Fruit fly (Drosophila melanogaster) whole organism, embryonic: ENCODE results near the gene pont.
A peak's percentile ranks its signal among the peaks of the same experiment; 100 is the strongest.

ENCODE experiments used
- CG10274 ChIP-seq: fragments of 200-800 bp; sonication (Bioruptor generic); optimal IDR thresholded peaks from 3 replicates; lab custom pipeline; 2017; ENCODE audit warnings: missing biosample characterization, mild to moderate bottlenecking, missing genetic modification characterization
- CG12155 ChIP-seq: fragments of 200-800 bp; sonication (Bioruptor generic); optimal IDR thresholded peaks from 3 replicates; lab custom pipeline; 2016; ENCODE audit warnings: missing biosample characterization, missing genetic modification characterization
- CG15073 ChIP-seq: fragments of 200-800 bp; sonication (Bioruptor generic); optimal IDR thresholded peaks from 2 replicates; lab custom pipeline; 2016; ENCODE audit warnings: missing biosample characterization, missing genetic modification characterization
- CG16863 ChIP-seq: fragments of 200-800 bp; sonication (Bioruptor generic); optimal IDR thresholded peaks from 3 replicates; lab custom pipeline; 2016; ENCODE audit warnings: missing biosample characterization, missing genetic modification characterization
- CG18011 ChIP-seq: fragments of 200-800 bp; sonication (Bioruptor generic); optimal IDR thresholded peaks from 2 replicates; lab custom pipeline; 2017; ENCODE audit warnings: missing biosample characterization, missing genetic modification characterization, mild to moderate bottlenecking, moderate library complexity, missing genotype
- CG2712 ChIP-seq: fragments of 200-800 bp; optimal IDR thresholded peaks from 3 replicates; lab custom pipeline; 2019; ENCODE audit warnings: missing biosample characterization, mild to moderate bottlenecking, missing genetic modification characterization, moderate library complexity
- CG31365 ChIP-seq: fragments of 200-800 bp; sonication (Bioruptor generic); optimal IDR thresholded peaks from 2 replicates; lab custom pipeline; 2018; ENCODE audit warnings: missing biosample characterization, mild to moderate bottlenecking, missing genetic modification characterization
- CG34224 ChIP-seq: fragments of 200-800 bp; sonication (Bioruptor generic); IDR thresholded peaks from 3 replicates; pipeline ENCODE4 v1.3.6; 2022; ENCODE audit warnings: missing biosample characterization, missing genetic modification characterization; ENCODE audit not compliant: partially characterized antibody
- CG4404 ChIP-seq: fragments of 200-800 bp; sonication (Bioruptor generic); IDR thresholded peaks from 2 replicates; pipeline ENCODE4 v1.3.6; 2022; ENCODE audit warnings: missing biosample characterization, missing genetic modification characterization
- CG5180 ChIP-seq: fragments of 200-800 bp; sonication (Bioruptor generic); optimal IDR thresholded peaks from 3 replicates; lab custom pipeline; 2017; ENCODE audit warnings: missing biosample characterization, missing genetic modification characterization, mild to moderate bottlenecking, moderate library complexity, missing genetic modification reagents
- CG8281 ChIP-seq: fragments of 200-800 bp; sonication (Bioruptor generic); optimal IDR thresholded peaks from 2 replicates; lab custom pipeline; 2018; ENCODE audit warnings: missing biosample characterization, mild to moderate bottlenecking, missing genetic modification characterization, moderate library complexity
- CG8290 ChIP-seq, 3 experiments: fragments of 200-800 bp; sonication (Bioruptor generic); optimal IDR thresholded peaks; 2 replicates each; lab custom pipeline; 2016 to 2019; ENCODE audit warnings: missing biosample characterization in 3 of 3, missing genetic modification characterization in 3 of 3, mild to moderate bottlenecking in 2 of 3, moderate library complexity in 1 of 3
- CG9215 ChIP-seq: fragments of 200-800 bp; sonication (Bioruptor generic); IDR thresholded peaks from 2 replicates; pipeline ENCODE4 v1.3.6; 2022; ENCODE audit warnings: missing biosample characterization, missing genetic modification characterization
- CG9932 ChIP-seq: fragments of 200-800 bp; sonication (Bioruptor generic); IDR thresholded peaks from 2 replicates; pipeline ENCODE4 v1.3.6; 2022; ENCODE audit warnings: missing biosample characterization, missing genetic modification characterization
- CHES-1-like ChIP-seq: fragments of 200-800 bp; sonication (Bioruptor generic); optimal IDR thresholded peaks from 2 replicates; lab custom pipeline; 2016; ENCODE audit warnings: missing biosample characterization, missing genetic modification characterization
- CTCF ChIP-seq: fragments of 200-800 bp; sonication (Bioruptor generic); optimal IDR thresholded peaks from 2 replicates; lab custom pipeline; 2017; ENCODE audit warnings: missing biosample characterization, mild to moderate bottlenecking, missing genetic modification characterization, moderate library complexity
- CkIIα-i1 ChIP-seq: fragments of 200-800 bp; sonication (Bioruptor generic); IDR thresholded peaks from 2 replicates; pipeline ENCODE4 v1.3.6; 2022; ENCODE audit warnings: missing biosample characterization, missing genetic modification characterization
- Dek ChIP-seq: fragments of 200-800 bp; sonication (Bioruptor generic); optimal IDR thresholded peaks from 3 replicates; lab custom pipeline; 2019; ENCODE audit warnings: missing biosample characterization, mild to moderate bottlenecking, missing genetic modification characterization, moderate library complexity
- E2f1 ChIP-seq: fragments of 200-800 bp; sonication (Bioruptor generic); IDR thresholded peaks from 2 replicates; pipeline ENCODE4 v1.3.6; 2022; ENCODE audit warnings: missing biosample characterization, missing genetic modification characterization
- HHEX ChIP-seq: fragments of 200-800 bp; sonication (Bioruptor generic); optimal IDR thresholded peaks from 3 replicates; lab custom pipeline; 2017; ENCODE audit warnings: missing biosample characterization, mild to moderate bottlenecking, missing genetic modification characterization, missing genetic modification reagents
- Hand ChIP-seq: fragments of 200-800 bp; sonication (Bioruptor generic); optimal IDR thresholded peaks from 2 replicates; lab custom pipeline; 2017; ENCODE audit warnings: mild to moderate bottlenecking, missing biosample characterization, missing genetic modification reagents, missing genetic modification characterization
- Hmr ChIP-seq: fragments of 200-800 bp; sonication (Bioruptor generic); optimal IDR thresholded peaks from 3 replicates; lab custom pipeline; 2017; ENCODE audit warnings: mild to moderate bottlenecking, missing biosample characterization, missing genetic modification reagents, missing genetic modification characterization
- MBD-R2 ChIP-seq: fragments of 200-800 bp; sonication (Bioruptor generic); IDR thresholded peaks from 2 replicates; pipeline ENCODE4 v1.3.6; 2022; ENCODE audit warnings: missing biosample characterization, missing genetic modification characterization
- NFAT ChIP-seq: fragments of 200-800 bp; sonication (Bioruptor generic); IDR thresholded peaks from 2 replicates; pipeline ENCODE4 v1.3.6; 2022; ENCODE audit warnings: missing biosample characterization, missing genetic modification characterization
- Oli ChIP-seq: fragments of 200-800 bp; sonication (Bioruptor generic); optimal IDR thresholded peaks from 2 replicates; lab custom pipeline; 2018; ENCODE audit warnings: missing biosample characterization, mild to moderate bottlenecking, missing genetic modification characterization, moderate library complexity
- Opbp ChIP-seq: fragments of 200-800 bp; sonication (Bioruptor generic); IDR thresholded peaks from 3 replicates; pipeline ENCODE4 v1.3.6; 2022; ENCODE audit warnings: missing biosample characterization, missing genetic modification characterization; ENCODE audit not compliant: partially characterized antibody
- Pdp1 ChIP-seq, 2 experiments: fragments of 200-800 bp; sonication (Bioruptor generic); optimal IDR thresholded peaks; 3 replicates each; lab custom pipeline; 2016; ENCODE audit warnings: missing biosample characterization in 2 of 2, missing genetic modification characterization in 2 of 2, mild to moderate bottlenecking in 1 of 2, moderate library complexity in 1 of 2
- Rx ChIP-seq: fragments of 200-800 bp; sonication (Bioruptor generic); IDR thresholded peaks from 2 replicates; pipeline ENCODE4 v1.3.6; 2022; ENCODE audit warnings: missing biosample characterization, missing genetic modification characterization
- Stat92E ChIP-seq, 3 experiments: fragments of >200 bp in 2 of 3; fragments of 200-800 bp in 1 of 3; sonication (Bioruptor generic) in 1 of 3; optimal IDR thresholded peaks; 2 replicates each; lab custom pipeline; 2017 to 2019; ENCODE audit warnings: missing biosample characterization in 3 of 3, missing genetic modification characterization in 3 of 3, mild to moderate bottlenecking in 1 of 3, moderate library complexity in 1 of 3
- al ChIP-seq: fragments of 200-800 bp; sonication (Bioruptor generic); IDR thresholded peaks from 2 replicates; pipeline ENCODE4 v1.3.6; 2022; ENCODE audit warnings: missing biosample characterization, missing genetic modification characterization
- ap ChIP-seq: fragments of 200-800 bp; sonication (Bioruptor generic); IDR thresholded peaks from 2 replicates; pipeline ENCODE4 v1.3.6; 2022; ENCODE audit warnings: missing biosample characterization, missing genetic modification characterization
- bigmax ChIP-seq: fragments of 200-800 bp; sonication (Bioruptor generic); optimal IDR thresholded peaks from 2 replicates; lab custom pipeline; 2018; ENCODE audit warnings: missing biosample characterization, mild to moderate bottlenecking, missing genetic modification characterization
- btn ChIP-seq: fragments of 200-800 bp; sonication (Bioruptor generic); optimal IDR thresholded peaks from 2 replicates; lab custom pipeline; 2016; ENCODE audit warnings: missing biosample characterization, missing genetic modification characterization
- chif ChIP-seq, 2 experiments: fragments of 200-800 bp; sonication (Bioruptor generic); optimal IDR thresholded peaks; 3 replicates each; lab custom pipeline; 2016; ENCODE audit warnings: missing biosample characterization in 2 of 2, missing genetic modification characterization in 2 of 2
- crc ChIP-seq: fragments of 200-800 bp; sonication (Bioruptor generic); optimal IDR thresholded peaks from 2 replicates; lab custom pipeline; 2016; ENCODE audit warnings: missing biosample characterization, missing genetic modification characterization
- crp ChIP-seq, 2 experiments: fragments of 200-800 bp; sonication (Bioruptor generic); optimal IDR thresholded peaks; 2 replicates in 1 of 2; 3 replicates in 1 of 2; lab custom pipeline; 2017; ENCODE audit warnings: missing biosample characterization in 2 of 2, missing genetic modification characterization in 2 of 2, mild to moderate bottlenecking in 1 of 2, moderate library complexity in 1 of 2
- exex ChIP-seq: fragments of 200-800 bp; sonication (Bioruptor generic); optimal IDR thresholded peaks from 4 replicates; lab custom pipeline; 2018; ENCODE audit warnings: missing biosample characterization, mild to moderate bottlenecking, missing genetic modification characterization, moderate library complexity
- ftz-f1 ChIP-seq: fragments of 200-800 bp; sonication (Bioruptor generic); optimal IDR thresholded peaks from 2 replicates; lab custom pipeline; 2016; ENCODE audit warnings: missing biosample characterization, missing genetic modification characterization
- hkb ChIP-seq, 2 experiments: fragments of 200-800 bp in 1 of 2; fragments of >200 bp in 1 of 2; sonication (Bioruptor generic) in 1 of 2; IDR thresholded peaks in 1 of 2; optimal IDR thresholded peaks in 1 of 2; 2 replicates each; pipeline versions ENCODE4 v1.3.6 to Lab custom; 2017 to 2022; ENCODE audit warnings: missing biosample characterization in 1 of 2, missing genetic modification characterization in 1 of 2
- ind ChIP-seq: fragments of 200-800 bp; sonication (Bioruptor generic); optimal IDR thresholded peaks from 3 replicates; lab custom pipeline; 2016; ENCODE audit warnings: missing biosample characterization, missing genetic modification characterization
- kay ChIP-seq: fragments of 200-800 bp; sonication (Bioruptor generic); optimal IDR thresholded peaks from 2 replicates; lab custom pipeline; 2016; ENCODE audit warnings: missing biosample characterization, missing genetic modification characterization
- mld ChIP-seq: fragments of 200-800 bp; sonication (Bioruptor generic); IDR thresholded peaks from 3 replicates; pipeline ENCODE4 v1.3.6; 2022; ENCODE audit warnings: missing biosample characterization, missing genetic modification characterization; ENCODE audit not compliant: partially characterized antibody
- nerfin-2 ChIP-seq: fragments of 200-800 bp; sonication (Bioruptor generic); IDR thresholded peaks from 2 replicates; pipeline ENCODE4 v1.3.6; 2022; ENCODE audit warnings: missing biosample characterization, missing genetic modification characterization; ENCODE audit not compliant: partially characterized antibody
- peb ChIP-seq: fragments of 200-800 bp; sonication (Bioruptor generic); IDR thresholded peaks from 2 replicates; pipeline ENCODE4 v1.3.6; 2022; ENCODE audit warnings: missing biosample characterization, missing genetic modification characterization
- psq ChIP-seq: fragments of 200-800 bp; sonication (Bioruptor generic); optimal IDR thresholded peaks from 2 replicates; lab custom pipeline; 2017; ENCODE audit warnings: missing biosample characterization, missing genetic modification characterization
- pzg ChIP-seq: fragments of 200-800 bp; sonication (Bioruptor generic); optimal IDR thresholded peaks from 3 replicates; lab custom pipeline; 2018; ENCODE audit warnings: missing biosample characterization, mild to moderate bottlenecking, missing genetic modification characterization, moderate library complexity
- trem ChIP-seq: fragments of 200-800 bp; optimal IDR thresholded peaks from 3 replicates; lab custom pipeline; 2019; ENCODE audit warnings: missing biosample characterization, mild to moderate bottlenecking, missing genetic modification characterization, moderate library complexity
- tx ChIP-seq: fragments of 200-800 bp; sonication (Bioruptor generic); optimal IDR thresholded peaks from 2 replicates; lab custom pipeline; 2016; ENCODE audit warnings: missing biosample characterization, missing genetic modification characterization
- usp ChIP-seq: fragments of >200 bp; optimal IDR thresholded peaks from 2 replicates; lab custom pipeline; 2017; ENCODE audit warnings: missing biosample characterization, missing genetic modification characterization
- vfl ChIP-seq: fragments of 200-800 bp; sonication (Bioruptor generic); optimal IDR thresholded peaks from 2 replicates; lab custom pipeline; 2016; ENCODE audit warnings: missing biosample characterization, missing genetic modification characterization

Gene pont

DNA sequence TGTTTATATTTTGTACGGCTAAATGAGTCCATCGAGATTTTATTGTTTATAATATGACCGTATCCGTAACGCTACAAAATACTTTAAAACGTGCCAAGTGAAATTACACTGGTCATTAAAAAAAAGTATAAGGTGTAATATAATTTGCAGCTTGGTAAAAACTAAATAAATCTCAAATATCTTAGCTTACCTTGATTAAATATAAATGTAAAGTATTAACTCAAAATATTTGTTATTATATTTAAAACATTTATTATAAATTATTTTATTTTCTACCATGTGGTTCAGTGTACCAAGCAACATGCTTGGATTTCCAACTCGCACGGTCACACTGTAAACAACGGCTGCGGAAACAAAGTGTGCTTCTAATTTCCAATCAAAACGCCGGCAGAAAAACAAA, at the start of gene pont, which contains the start of gene Sirt6 (continued):
- TF ChIP-seq al (GFP tag; lab: Robert Waterston, UW) (no peak), Opbp (GFP tag; lab: Robert Waterston, UW) (no peak), CG16863 (GFP tag; lab: Kevin White, UChicago) (peak; percentile 8), CG9932 (GFP tag; lab: Robert Waterston, UW) (no peak), btn (GFP tag; lab: Kevin White, UChicago) (no peak), pzg (GFP tag; lab: Kevin White, UChicago) (peak; percentile 38), vfl (GFP tag; lab: Kevin White, UChicago) (peak; percentile 28), bigmax (GFP tag; lab: Kevin White, UChicago) (no peak), Rx (no peak), ftz-f1 (no peak), crc (GFP tag; lab: Kevin White, UChicago) (no peak), MBD-R2 (GFP tag; lab: Robert Waterston, UW) (no peak), mld (GFP tag; lab: Robert Waterston, UW) (no peak), E2f1 (GFP tag; lab: Robert Waterston, UW) (no peak), HHEX (GFP tag; lab: Kevin White, UChicago) (peak; percentile 92), CTCF (GFP tag; lab: Kevin White, UChicago) (peak; percentile 25), Hand (GFP tag; lab: Kevin White, UChicago) (peak; percentile 73), nerfin-2 (no peak), Pdp1 (GFP tag; optimal IDR thresholded peaks at IDR 0.05; lab: Kevin White, UChicago) (peak; percentile 70 to 76), Hmr (GFP tag; lab: Kevin White, UChicago) (peak; percentile 96), ind (peak; percentile 94), CG10274 (GFP tag; lab: Kevin White, UChicago) (peak; percentile 32), CG8281 (tag; lab: Kevin White, UChicago) (peak; percentile 85), CG15073 (GFP tag; lab: Kevin White, UChicago) (peak; percentile 58), Oli (tag; lab: Kevin White, UChicago) (peak; percentile 96), usp (GFP tag; lab: Kevin White, UChicago) (no peak), CG5180 (GFP tag; lab: Kevin White, UChicago) (peak; percentile 66), kay (GFP tag; lab: Kevin White, UChicago) (peak; percentile 87), CkIIα-i1 (GFP tag; lab: Robert Waterston, UW) (no peak), CG2712 (tag; lab: Kevin White, UChicago) (peak; percentile 98), CG34224 (GFP tag; lab: Robert Waterston, UW) (no peak), trem (tag; lab: Kevin White, UChicago) (peak; percentile 96), NFAT (GFP tag; lab: Robert Waterston, UW) (no peak), crp (GFP tag; optimal IDR thresholded peaks at IDR 0.05; lab: Kevin White, UChicago) (peak in 1 of 2 experiments; percentile 62), tx (GFP tag; lab: Kevin White, UChicago) (peak; percentile 22), CG9215 (GFP tag; lab: Robert Waterston, UW) (no peak), CG18011 (GFP tag; lab: Kevin White, UChicago) (peak; percentile 69), ap (no peak), Stat92E (GFP tag; optimal IDR thresholded peaks at IDR 0.05; lab: Kevin White, UChicago) (peak in 1 of 3 experiments; percentile 91), CG12155 (GFP tag; lab: Kevin White, UChicago) (peak; percentile 91), CG4404 (GFP tag; lab: Robert Waterston, UW) (no peak), peb (no peak), exex (tag; lab: Kevin White, UChicago) (peak; percentile 79), hkb (optimal IDR thresholded peaks at IDR 0.05; lab: Kevin White, UChicago) (no peak), hkb (GFP tag; IDR thresholded peaks at IDR 0.05; lab: Robert Waterston, UW) (no peak), CHES-1-like (GFP tag; lab: Kevin White, UChicago) (peak; percentile 2), CG31365 (tag; lab: Kevin White, UChicago) (peak; percentile 33), chif (GFP tag; optimal IDR thresholded peaks at IDR 0.05; lab: Kevin White, UChicago) (peak; percentile 39 to 59), CG8290 (GFP tag; optimal IDR thresholded peaks at IDR 0.05; lab: Kevin White, UChicago) (peak; percentile 88), CG8290 (tag; optimal IDR thresholded peaks at IDR 0.05; lab: Kevin White, UChicago) (peak in 1 of 2 experiments; percentile 56), psq (peak; percentile 87), Dek (tag; lab: Kevin White, UChicago) (peak; percentile 96)
